Fruit fly (Drosophila melanogaster) whole organism: ENCODE results near the gene CG6901.

ENCODE experiments used
- EcR ChIP-seq, 2 experiments: fragments of >200 bp; optimal IDR thresholded peaks; 2 replicates each; lab custom pipeline; 2017; ENCODE audit warnings: missing biosample characterization in 2 of 2, missing genetic modification characterization in 2 of 2, missing genetic modification reagents in 2 of 2
- pan ChIP-seq: fragments of >200 bp; optimal IDR thresholded peaks from 2 replicates; lab custom pipeline; 2017
- psq ChIP-seq: fragments of >200 bp; optimal IDR thresholded peaks from 2 replicates; lab custom pipeline; 2017
- usp ChIP-seq: fragments of >200 bp; optimal IDR thresholded peaks from 2 replicates; lab custom pipeline; 2017; ENCODE audit warnings: missing biosample characterization, missing genetic modification characterization, mixed read lengths

- TF ChIP-seq psq (no peak), usp (GFP tag; lab: Kevin White, UChicago) (no peak), pan (lab: Kevin White, UChicago) (no peak), EcR (GFP tag; optimal IDR thresholded peaks at IDR 0.05; lab: Kevin White, UChicago) (no peak)
Measured at dm6 chr3R:16329797-16330196, 6.6 kb downstream of the CG6901 start.
